Fruit fly (Drosophila melanogaster): ENCODE results near the gene Taf13.

The Taf13 gene

DNA sequence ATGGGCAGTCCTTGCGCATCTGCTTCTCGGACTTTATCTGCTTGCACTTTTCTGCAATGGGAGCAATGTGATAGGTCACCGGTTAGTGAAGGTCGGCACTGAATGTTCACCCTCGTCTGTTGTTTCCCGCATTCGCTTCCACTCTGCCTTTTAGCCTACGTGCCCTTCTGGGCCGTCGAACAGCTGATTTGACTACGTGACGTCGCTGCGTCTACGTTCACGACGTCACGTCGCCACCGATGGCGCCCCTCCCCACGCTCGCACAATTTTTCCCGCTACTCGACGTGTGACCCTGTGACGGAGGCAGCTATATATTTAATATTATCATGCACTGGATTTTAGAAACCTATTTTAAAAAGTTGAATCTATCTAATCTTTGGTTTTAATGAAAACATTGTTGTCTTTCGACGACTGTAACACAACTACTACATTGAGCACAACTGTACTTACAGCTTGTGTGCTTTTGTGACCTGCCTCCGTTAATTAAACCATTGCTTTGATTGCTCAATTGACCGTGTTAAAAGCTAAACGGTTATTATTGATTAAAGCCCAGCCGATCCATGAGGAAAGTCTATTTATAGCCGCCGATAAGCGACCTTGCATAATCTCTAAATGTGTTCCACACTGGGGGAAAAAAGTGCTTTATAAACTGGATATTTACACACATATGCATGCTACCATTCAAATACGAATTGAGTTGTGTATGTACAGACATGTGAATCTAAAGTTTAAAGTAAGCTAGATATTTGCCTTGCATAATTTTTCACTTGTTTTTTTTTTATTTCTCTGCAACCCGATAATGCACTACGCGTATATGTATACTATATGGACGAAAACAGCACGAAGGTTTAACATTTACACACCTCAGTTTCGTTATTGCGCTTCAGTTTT, 10.4 kb downstream of the Taf13 start (continued):
- TF ChIP-seq Oli (tag; optimal IDR thresholded peaks at IDR 0.05): peak; percentile 10
- TF ChIP-seq ranshi (GFP tag; IDR thresholded peaks at IDR 0.05): 0 out of 2 replicates have a peak, but pooled peaks have one; percentile 8
- no peak for TF ChIP-seq onecut (GFP tag; IDR thresholded peaks at IDR 0.05)
- no peak for TF ChIP-seq CG16815 (GFP tag; optimal IDR thresholded peaks at IDR 0.05)
- no peak for TF ChIP-seq CG12071 (GFP tag; optimal IDR thresholded peaks at IDR 0.05)
- TF ChIP-seq hth (optimal IDR thresholded peaks at IDR 0.05): no peak
- no peak for TF ChIP-seq Dp (GFP tag; optimal IDR thresholded peaks at IDR 0.05)
- no peak for TF ChIP-seq HLH3B (GFP tag; IDR thresholded peaks at IDR 0.05)
- TF ChIP-seq chn (GFP tag; optimal IDR thresholded peaks at IDR 0.05): no peak
- TF ChIP-seq jumu (GFP tag; optimal IDR thresholded peaks at IDR 0.05): no peak
- no peak for TF ChIP-seq pan (optimal IDR thresholded peaks at IDR 0.05)
- TF ChIP-seq pan (GFP tag; optimal IDR thresholded peaks at IDR 0.05 in 1 of 2, IDR thresholded peaks at IDR 0.05 in 1 of 2): peak in 1 of 2 experiments; percentile 23
- TF ChIP-seq CG11696 (GFP tag; IDR thresholded peaks at IDR 0.05): no peak
- no peak for TF ChIP-seq CG16863 (GFP tag; optimal IDR thresholded peaks at IDR 0.05)
- no peak for TF ChIP-seq gcm (GFP tag; optimal IDR thresholded peaks at IDR 0.05)
- no peak for TF ChIP-seq CG18011 (GFP tag; optimal IDR thresholded peaks at IDR 0.05)
- peak; percentile 16 for TF ChIP-seq CG6254 (GFP tag; optimal IDR thresholded peaks at IDR 0.05)
- TF ChIP-seq otp (GFP tag; IDR thresholded peaks at IDR 0.05): no peak
- TF ChIP-seq Nf-YB (GFP tag; optimal IDR thresholded peaks at IDR 0.05): no peak
- no peak for TF ChIP-seq CG7839 (tag; optimal IDR thresholded peaks at IDR 0.05)
- TF ChIP-seq E2f2 (GFP tag; IDR thresholded peaks at IDR 0.05): no peak
- no peak; the same call in 2 of the 3 replicates for TF ChIP-seq CG2199 (GFP tag; IDR thresholded peaks at IDR 0.05)
- peak; percentile 21 for TF ChIP-seq unpg (GFP tag; optimal IDR thresholded peaks at IDR 0.05)
- no peak for TF ChIP-seq shn (GFP tag; optimal IDR thresholded peaks at IDR 0.05)
- TF ChIP-seq z (GFP tag; IDR thresholded peaks at IDR 0.05): no peak
- TF ChIP-seq CG12299 (tag; optimal IDR thresholded peaks at IDR 0.05): no peak
- no peak for TF ChIP-seq CG12659 (GFP tag; optimal IDR thresholded peaks at IDR 0.05)
- no peak for TF ChIP-seq NFAT (GFP tag; IDR thresholded peaks at IDR 0.05)
- TF ChIP-seq vvl (GFP tag; IDR thresholded peaks at IDR 0.05): no peak
- no peak for TF ChIP-seq CG14014 (GFP tag; IDR thresholded peaks at IDR 0.05)
- TF ChIP-seq az2 (GFP tag; optimal IDR thresholded peaks at IDR 0.05): no peak
- TF ChIP-seq CG34376 (GFP tag; optimal IDR thresholded peaks at IDR 0.05): peak; percentile 43
- TF ChIP-seq CG10565 (GFP tag; optimal IDR thresholded peaks at IDR 0.05): no peak
- TF ChIP-seq CG3726 (GFP tag; IDR thresholded peaks at IDR 0.05): peak; percentile 22; the same call in 1 of the 3 replicates
- no peak for TF ChIP-seq CG3838 (GFP tag; optimal IDR thresholded peaks at IDR 0.05)
- TF ChIP-seq dimm (GFP tag; IDR thresholded peaks at IDR 0.05): no peak
- TF ChIP-seq CG4360 (GFP tag; IDR thresholded peaks at IDR 0.05): no peak
- no peak for TF ChIP-seq CG11723 (GFP tag; optimal IDR thresholded peaks at IDR 0.05)
- TF ChIP-seq ATbp (GFP tag; optimal IDR thresholded peaks at IDR 0.05): peak; percentile 8
- TF ChIP-seq CG12155 (GFP tag; optimal IDR thresholded peaks at IDR 0.05): no peak
- no peak for TF ChIP-seq CG15073 (GFP tag; optimal IDR thresholded peaks at IDR 0.05)
- TF ChIP-seq Dek (tag; optimal IDR thresholded peaks at IDR 0.05): no peak
- no peak for TF ChIP-seq cas (GFP tag; IDR thresholded peaks at IDR 0.05)
- no peak for TF ChIP-seq fd64A (GFP tag; optimal IDR thresholded peaks at IDR 0.05)
- no peak for TF ChIP-seq Fer2 (tag; optimal IDR thresholded peaks at IDR 0.05)
- TF ChIP-seq grau (tag; optimal IDR thresholded peaks at IDR 0.05): no peak
- TF ChIP-seq jigr1 (GFP tag; IDR thresholded peaks at IDR 0.05): no peak
- no peak for TF ChIP-seq CG10321 (GFP tag; IDR thresholded peaks at IDR 0.05)
- no peak for TF ChIP-seq ham (GFP tag; IDR thresholded peaks at IDR 0.05)
- no peak for TF ChIP-seq CG8359 (GFP tag; optimal IDR thresholded peaks at IDR 0.05; ENCODE audit: borderline replicate concordance)
